Worm (Caenorhabditis elegans) whole organism, early embryonic: ENCODE data around the gene pcdr-1.
A peak's percentile ranks its signal among the peaks of the same experiment; 100 is the strongest.

ENCODE experiments used
- B0310.2 ChIP-seq: sonication (generic microtip); optimal IDR thresholded peaks from 2 replicates; lab custom pipeline; 2016; ENCODE audit warnings: mild to moderate bottlenecking, missing genetic modification characterization, missing compliant biosample characterization
- F13C5.2 ChIP-seq: sonication (generic microtip); optimal IDR thresholded peaks from 2 replicates; lab custom pipeline; 2017; ENCODE audit warnings: mild to moderate bottlenecking, missing genetic modification characterization, inconsistent platforms, missing compliant biosample characterization
- aly-1 ChIP-seq: sonication (generic microtip); optimal IDR thresholded peaks from 2 replicates; lab custom pipeline; 2016; ENCODE audit warnings: missing genetic modification characterization, missing compliant biosample characterization
- ama-1 ChIP-seq: fragments of 150-350 bp; optimal IDR thresholded peaks from 2 replicates; lab custom pipeline; 2014
- ceh-13 ChIP-seq: fragments of 200-800 bp; sonication (Bioruptor generic); optimal IDR thresholded peaks from 2 replicates; lab custom pipeline; 2018; ENCODE audit warnings: mild to moderate bottlenecking, missing genetic modification characterization, missing compliant biosample characterization
- ceh-36 ChIP-seq: sonication (generic microtip); optimal IDR thresholded peaks from 2 replicates; lab custom pipeline; 2016; ENCODE audit warnings: missing genetic modification characterization, inconsistent platforms, missing compliant biosample characterization
- ets-7 ChIP-seq: sonication (generic microtip); optimal IDR thresholded peaks from 2 replicates; lab custom pipeline; 2016; ENCODE audit warnings: missing genotype, missing genetic modification characterization, missing compliant biosample characterization
- flt-1 ChIP-seq: fragments of 200-800 bp; sonication (Bioruptor generic); IDR thresholded peaks from 2 replicates; pipeline ENCODE4 v1.3.6; 2022; ENCODE audit warnings: missing genetic modification characterization, missing compliant biosample characterization
- hmbx-1 ChIP-seq: sonication (generic microtip); optimal IDR thresholded peaks from 2 replicates; lab custom pipeline; 2016; ENCODE audit warnings: mild to moderate bottlenecking, missing genetic modification characterization, missing compliant biosample characterization
- hmg-4 ChIP-seq: fragments of 200-800 bp; sonication (Bioruptor generic); optimal IDR thresholded peaks from 2 replicates; lab custom pipeline; 2018; ENCODE audit warnings: mild to moderate bottlenecking, missing genetic modification characterization, missing compliant biosample characterization
- hnd-1 ChIP-seq: sonication (generic microtip); optimal IDR thresholded peaks from 2 replicates; lab custom pipeline; 2016; ENCODE audit warnings: missing genetic modification characterization, missing compliant biosample characterization
- pes-1 ChIP-seq: fragments of 200-800 bp; sonication (Bioruptor generic); IDR thresholded peaks from 2 replicates; pipeline ENCODE4 v1.3.6; 2022; ENCODE audit warnings: missing genetic modification reagents, missing genetic modification characterization, missing compliant biosample characterization
- scrt-1 ChIP-seq: fragments of 200-800 bp; sonication (Bioruptor generic); IDR thresholded peaks from 2 replicates; pipeline ENCODE4 v1.3.6; 2022; ENCODE audit warnings: missing genetic modification characterization, missing compliant biosample characterization
- sea-1 ChIP-seq: fragments of 200-800 bp; sonication (Bioruptor generic); conservative IDR thresholded peaks from 2 replicates; pipeline ENCODE4 v1.3.6; 2022; ENCODE audit warnings: missing genetic modification characterization, missing compliant biosample characterization
- tbx-11 ChIP-seq: fragments of 200-800 bp; sonication (Bioruptor generic); IDR thresholded peaks from 2 replicates; pipeline ENCODE4 v1.3.6; 2022; ENCODE audit warnings: missing genetic modification characterization, missing compliant biosample characterization
- tbx-37 ChIP-seq: fragments of 200-800 bp; sonication (Bioruptor generic); conservative IDR thresholded peaks from 2 replicates; pipeline ENCODE4 v1.3.6; 2022; ENCODE audit warnings: missing genetic modification reagents, missing genetic modification characterization, missing compliant biosample characterization
- tra-4 ChIP-seq: sonication (generic microtip); optimal IDR thresholded peaks from 2 replicates; lab custom pipeline; 2017; ENCODE audit warnings: missing genetic modification characterization, missing compliant biosample characterization

Gene pcdr-1

DNA sequence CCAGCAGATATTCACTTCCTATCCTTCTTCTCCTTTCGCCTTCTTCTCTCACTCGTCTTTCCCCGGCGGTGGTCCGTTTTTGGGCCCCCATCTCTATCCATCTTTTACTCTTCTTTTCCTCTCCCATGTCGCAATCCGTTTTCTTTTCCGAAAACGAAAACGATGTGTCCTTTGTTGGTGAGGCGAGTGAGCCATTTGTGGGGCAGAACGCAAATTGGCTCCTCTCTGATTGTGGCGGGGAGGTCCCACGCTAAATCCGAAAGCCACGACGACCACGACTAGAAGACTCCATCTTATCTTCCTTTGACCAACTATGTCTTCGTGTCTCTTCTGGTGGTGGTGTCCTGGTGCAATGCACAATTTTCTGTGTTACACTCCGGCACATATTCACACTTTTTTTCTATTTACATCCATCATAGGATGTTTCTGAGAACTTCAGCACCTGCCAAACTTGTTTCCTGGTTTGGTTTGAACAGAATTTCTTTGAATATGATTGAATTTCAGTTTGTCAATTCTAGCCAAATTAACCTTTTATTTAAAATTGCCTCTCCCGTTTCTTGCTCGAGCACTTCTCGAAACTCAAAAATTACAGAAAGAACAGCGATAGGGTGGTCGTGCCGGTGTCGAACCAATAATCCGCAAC is at the start of gene pcdr-1:
pcdr-1 (plus strand) TSS at position 593 of the 643 bp plus-strand sequence.
- TF ChIP-seq sea-1 (GFP tag; lab: Robert Waterston, UW): no peak
- no peak for TF ChIP-seq hnd-1 (tag; lab: Kevin White, UChicago)
- no peak for TF ChIP-seq tbx-11 (GFP tag; lab: Robert Waterston, UW)
- no peak for TF ChIP-seq ceh-36 (tag; lab: Kevin White, UChicago)
- TF ChIP-seq ceh-13 (GFP tag; lab: Kevin White, UChicago): no peak
- no peak for TF ChIP-seq F13C5.2 (tag; lab: Kevin White, UChicago)
- no peak for TF ChIP-seq tra-4 (tag; lab: Kevin White, UChicago)
- no peak for TF ChIP-seq ets-7 (tag; lab: Kevin White, UChicago)
- TF ChIP-seq hmbx-1 (tag; lab: Kevin White, UChicago): no peak

ce11 chrX:15617168-15617567 is 49.4 kb upstream of the pcdr-1 start:
- no peak for TF ChIP-seq ceh-13 (GFP tag; lab: Kevin White, UChicago)
- no peak for TF ChIP-seq ets-7 (tag; lab: Kevin White, UChicago)
- no peak for TF ChIP-seq flt-1
- TF ChIP-seq F13C5.2 (tag; lab: Kevin White, UChicago): no peak
- no peak for TF ChIP-seq aly-1
- no peak for TF ChIP-seq pes-1 (GFP tag; lab: Robert Waterston, UW)
- no peak for TF ChIP-seq hmg-4 (GFP tag; lab: Kevin White, UChicago)
- TF ChIP-seq hmbx-1 (tag; lab: Kevin White, UChicago): no peak
- TF ChIP-seq scrt-1 (GFP tag; lab: Robert Waterston, UW): no peak
- no peak for TF ChIP-seq sea-1 (GFP tag; lab: Robert Waterston, UW)
- TF ChIP-seq hnd-1 (tag; lab: Kevin White, UChicago): no peak
- TF ChIP-seq tbx-11 (GFP tag; lab: Robert Waterston, UW): no peak
- no peak for TF ChIP-seq tbx-37
- no peak for TF ChIP-seq B0310.2 (tag; lab: Kevin White, UChicago)
- no peak for TF ChIP-seq ama-1 (lab: Kevin White, UChicago)
- no peak for TF ChIP-seq ceh-36 (tag; lab: Kevin White, UChicago)
- TF ChIP-seq tra-4 (tag; lab: Kevin White, UChicago): no peak

DNA sequence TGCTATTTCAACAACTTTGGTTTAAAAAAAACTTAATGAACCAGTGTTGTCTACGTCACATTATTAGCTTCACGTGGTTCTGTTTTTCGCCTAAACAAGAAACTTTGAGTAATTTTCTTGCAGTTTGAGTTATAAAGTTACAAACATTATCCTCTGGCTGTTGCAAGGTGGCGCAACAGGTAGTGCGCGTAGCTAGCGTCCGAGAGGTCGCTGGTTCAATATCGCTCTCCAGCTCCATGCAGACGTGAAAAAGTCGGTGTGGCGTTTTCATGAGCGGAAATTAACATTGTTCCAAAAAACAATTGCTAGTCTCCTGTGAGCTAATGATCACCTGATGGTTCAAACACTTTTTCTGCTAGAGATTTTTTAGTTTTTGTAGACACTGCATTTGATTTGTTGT is 47.3 kb upstream of the pcdr-1 start:
- TF ChIP-seq pes-1 (GFP tag; lab: Robert Waterston, UW) (peak; percentile 62), scrt-1 (GFP tag; lab: Robert Waterston, UW) (no peak; the same call in 1 of the 2 replicates), hmg-4 (GFP tag; lab: Kevin White, UChicago) (peak; percentile 30)

DNA sequence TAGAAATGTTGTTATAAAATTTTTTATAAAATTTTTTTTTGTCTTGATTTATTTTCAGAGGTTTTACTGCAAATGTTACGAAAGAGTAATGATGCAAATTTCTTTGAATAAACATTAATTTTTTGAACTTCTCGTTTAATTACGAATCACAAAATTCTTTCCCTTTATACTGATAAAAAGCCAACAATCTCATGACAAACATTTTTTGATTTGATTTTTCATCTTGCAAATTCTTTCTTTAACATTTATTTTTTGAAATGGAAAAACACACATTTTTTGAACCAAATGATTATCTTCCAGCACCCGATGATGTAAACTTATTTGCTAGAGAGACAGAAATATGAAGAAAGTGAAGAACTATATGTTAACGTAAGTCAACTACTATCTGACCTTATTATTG is 46.4 kb upstream of the pcdr-1 start, which contains the start of gene K09E9.1:
K09E9.1 (plus strand) TSS at position 301 of the 400 bp plus-strand sequence.
- no peak for TF ChIP-seq hnd-1 (tag; lab: Kevin White, UChicago)
- no peak for TF ChIP-seq ama-1 (lab: Kevin White, UChicago)
- no peak for TF ChIP-seq F13C5.2 (tag; lab: Kevin White, UChicago)
- TF ChIP-seq sea-1 (GFP tag; lab: Robert Waterston, UW): no peak
- no peak for TF ChIP-seq B0310.2 (tag; lab: Kevin White, UChicago)
- TF ChIP-seq tbx-11 (GFP tag; lab: Robert Waterston, UW): no peak
- no peak for TF ChIP-seq scrt-1 (GFP tag; lab: Robert Waterston, UW)
- TF ChIP-seq hmg-4 (GFP tag; lab: Kevin White, UChicago): no peak
- TF ChIP-seq ets-7 (tag; lab: Kevin White, UChicago): no peak
- no peak for TF ChIP-seq aly-1
- no peak for TF ChIP-seq tra-4 (tag; lab: Kevin White, UChicago)
- TF ChIP-seq hmbx-1 (tag; lab: Kevin White, UChicago): no peak
- TF ChIP-seq ceh-13 (GFP tag; lab: Kevin White, UChicago): no peak
- TF ChIP-seq pes-1 (GFP tag; lab: Robert Waterston, UW): no peak
- no peak for TF ChIP-seq ceh-36 (tag; lab: Kevin White, UChicago)
- no peak for TF ChIP-seq tbx-37
- TF ChIP-seq flt-1: no peak

DNA sequence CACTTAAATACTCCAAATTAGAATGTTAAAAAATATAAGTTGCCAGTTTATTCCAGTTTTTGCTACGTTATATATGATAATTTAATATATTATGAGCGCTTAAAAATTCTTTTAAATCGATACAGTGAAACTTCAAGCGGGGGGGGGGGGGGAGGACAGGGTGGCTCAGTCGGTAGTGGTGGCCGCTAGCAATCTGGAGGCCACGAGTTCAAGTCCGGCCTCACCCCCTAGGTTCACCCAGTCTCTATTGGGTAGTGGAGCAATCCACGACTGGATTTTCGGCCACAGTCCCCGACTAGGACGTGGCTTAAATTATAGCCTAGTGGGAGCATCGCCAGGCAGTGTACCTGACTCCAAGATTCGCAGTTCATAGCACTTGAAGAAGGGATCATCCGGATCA is 45.6 kb upstream of the pcdr-1 start:
- TF ChIP-seq ceh-13 (GFP tag; lab: Kevin White, UChicago) (no peak), hnd-1 (tag; lab: Kevin White, UChicago) (no peak), aly-1 (no peak)

DNA sequence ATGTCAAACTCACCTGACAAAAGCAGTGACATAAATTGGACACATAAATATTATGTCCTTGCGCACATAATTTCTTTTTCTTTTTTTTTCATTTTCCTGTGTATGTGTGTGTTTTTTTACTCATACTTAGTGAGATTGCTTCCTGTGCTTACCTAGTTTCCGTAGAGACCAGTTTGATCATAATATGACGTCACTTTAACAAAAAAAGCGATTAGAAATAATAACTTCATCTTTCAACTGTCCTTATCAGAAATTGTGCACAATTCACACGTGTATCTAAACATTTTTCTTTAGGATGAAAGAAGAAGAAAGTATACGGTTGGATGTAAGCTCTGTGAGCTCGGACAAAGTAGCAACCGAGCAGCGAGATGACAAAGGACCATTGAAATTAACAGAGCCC is 44.5 kb upstream of the pcdr-1 start:
- TF ChIP-seq scrt-1 (GFP tag; lab: Robert Waterston, UW) (no peak), hmg-4 (GFP tag; lab: Kevin White, UChicago) (no peak), ceh-36 (tag; lab: Kevin White, UChicago) (no peak), pes-1 (GFP tag; lab: Robert Waterston, UW) (no peak)

- TF ChIP-seq scrt-1 (GFP tag; lab: Robert Waterston, UW) (no peak), sea-1 (GFP tag; lab: Robert Waterston, UW) (no peak)
Observed at ce11 chrX:15626119-15626850, 40.3 kb upstream of the pcdr-1 start.

ce11 chrX:15627814-15628213 is 38.7 kb upstream of the pcdr-1 start:
- no peak for TF ChIP-seq ets-7 (tag; lab: Kevin White, UChicago)
- TF ChIP-seq flt-1: no peak
- no peak for TF ChIP-seq hnd-1 (tag; lab: Kevin White, UChicago)
- no peak for TF ChIP-seq tra-4 (tag; lab: Kevin White, UChicago)
- TF ChIP-seq ceh-36 (tag; lab: Kevin White, UChicago): no peak
- no peak for TF ChIP-seq hmbx-1 (tag; lab: Kevin White, UChicago)
- TF ChIP-seq ama-1 (lab: Kevin White, UChicago): no peak
